Worm (Caenorhabditis elegans): Measurements from ENCODE around the gene rbr-2.

The rbr-2 gene

DNA sequence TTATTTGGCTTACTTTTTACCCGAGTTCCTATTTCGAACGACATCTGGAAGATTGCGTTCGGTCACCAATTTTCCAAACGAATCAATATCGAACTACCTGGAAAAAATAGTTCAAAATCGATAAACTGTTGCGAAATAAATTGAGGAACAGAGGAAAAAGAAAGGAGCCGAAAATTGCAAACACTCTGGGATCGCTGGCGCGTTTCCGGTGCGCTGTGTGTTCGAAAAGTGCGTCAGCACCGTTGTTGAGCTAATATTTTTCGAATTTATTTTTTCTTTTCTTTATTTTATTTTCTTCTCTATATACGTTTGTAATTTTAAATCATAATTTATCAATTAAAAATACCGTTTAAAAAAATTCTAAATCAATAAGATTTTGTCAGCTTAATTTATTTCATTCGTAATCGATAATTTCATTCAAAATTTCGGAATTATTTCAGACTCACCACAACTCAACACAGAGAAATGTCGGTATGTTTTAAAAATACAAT, 13.2 kb downstream of the rbr-2 start, which contains the start of the genes dnc-1 and lsm-7 (continued):
- TF ChIP-seq mel-28 (tag; optimal IDR thresholded peaks at IDR 0.05; ENCODE audit: borderline replicate concordance), result no peak
- TF ChIP-seq atf-7 (tag; optimal IDR thresholded peaks at IDR 0.05), result no peak
- peak; percentile 57 for TF ChIP-seq ztf-26 (tag; optimal IDR thresholded peaks at IDR 0.05)
- no peak for TF ChIP-seq hsf-1 (GFP tag; IDR thresholded peaks at IDR 0.05)
- no peak for TF ChIP-seq snpc-1.1 (tag; optimal IDR thresholded peaks at IDR 0.05; ENCODE audit: insufficient read depth)
- TF ChIP-seq somi-1 (GFP tag; optimal IDR thresholded peaks at IDR 0.05), result peak; percentile 52
- no peak for TF ChIP-seq ztf-3 (GFP tag; optimal IDR thresholded peaks at IDR 0.05)
- peak; percentile 5 for TF ChIP-seq madf-10 (tag; optimal IDR thresholded peaks at IDR 0.05)
- TF ChIP-seq hmg-20 (GFP tag; IDR thresholded peaks at IDR 0.05), result no peak
- TF ChIP-seq lin-35 (GFP tag; optimal IDR thresholded peaks at IDR 0.05), result peak in 1 of 3 experiments; percentile 69
- TF ChIP-seq pbrm-1 (GFP tag; IDR thresholded peaks at IDR 0.05), result peak; percentile 64; the same call in 1 of the 2 replicates
- no peak for TF ChIP-seq D2030.7 (GFP tag; IDR thresholded peaks at IDR 0.05)
- TF ChIP-seq dox-1 (GFP tag; IDR thresholded peaks at IDR 0.05), result peak; percentile 85
- no peak for TF ChIP-seq sea-2 (GFP tag; IDR thresholded peaks at IDR 0.05)
- no peak for TF ChIP-seq rec-8 (tag; optimal IDR thresholded peaks at IDR 0.05)
- peak; percentile 96 for TF ChIP-seq attf-5 (GFP tag; optimal IDR thresholded peaks at IDR 0.05)
- TF ChIP-seq mcd-1 (GFP tag; IDR thresholded peaks at IDR 0.05), result peak; percentile 65
- no peak for TF ChIP-seq B0261.1 (tag; optimal IDR thresholded peaks at IDR 0.05)
- TF ChIP-seq F52B5.7 (tag; optimal IDR thresholded peaks at IDR 0.05), result no peak
- peak; percentile 59; the same call in 1 of the 2 replicates for TF ChIP-seq lin-26 (GFP tag; IDR thresholded peaks at IDR 0.05)
- peak; percentile 51 for TF ChIP-seq tbp1 (GFP tag; optimal IDR thresholded peaks at IDR 0.05)
- peak; percentile 94 for TF ChIP-seq ztf-18 (tag; optimal IDR thresholded peaks at IDR 0.05)
- TF ChIP-seq ama-1 (optimal IDR thresholded peaks at IDR 0.05), result no peak
- peak in 1 of 2 experiments; percentile 22 for TF ChIP-seq ama-1 (GFP tag; optimal IDR thresholded peaks at IDR 0.05)
- peak; percentile 53 for TF ChIP-seq ZK185.1 (tag; optimal IDR thresholded peaks at IDR 0.05; ENCODE audit: poor library complexity, severe bottlenecking)
- no peak for TF ChIP-seq ztf-25 (GFP tag; IDR thresholded peaks at IDR 0.05)
- no peak for TF ChIP-seq madf-3 (GFP tag; IDR thresholded peaks at IDR 0.05)
- TF ChIP-seq F33H1.4 (GFP tag; IDR thresholded peaks at IDR 0.05), result peak; percentile 39
- TF ChIP-seq Y67H2A.10 (GFP tag; conservative IDR thresholded peaks at IDR 0.05), result 0 out of 2 replicates have a peak, but pooled peaks have one; percentile 34
- TF ChIP-seq tbx-9 (tag; optimal IDR thresholded peaks at IDR 0.05; ENCODE audit: borderline replicate concordance), result no peak
- peak; percentile 77 for TF ChIP-seq lin-54 (GFP tag; optimal IDR thresholded peaks at IDR 0.05)

DNA sequence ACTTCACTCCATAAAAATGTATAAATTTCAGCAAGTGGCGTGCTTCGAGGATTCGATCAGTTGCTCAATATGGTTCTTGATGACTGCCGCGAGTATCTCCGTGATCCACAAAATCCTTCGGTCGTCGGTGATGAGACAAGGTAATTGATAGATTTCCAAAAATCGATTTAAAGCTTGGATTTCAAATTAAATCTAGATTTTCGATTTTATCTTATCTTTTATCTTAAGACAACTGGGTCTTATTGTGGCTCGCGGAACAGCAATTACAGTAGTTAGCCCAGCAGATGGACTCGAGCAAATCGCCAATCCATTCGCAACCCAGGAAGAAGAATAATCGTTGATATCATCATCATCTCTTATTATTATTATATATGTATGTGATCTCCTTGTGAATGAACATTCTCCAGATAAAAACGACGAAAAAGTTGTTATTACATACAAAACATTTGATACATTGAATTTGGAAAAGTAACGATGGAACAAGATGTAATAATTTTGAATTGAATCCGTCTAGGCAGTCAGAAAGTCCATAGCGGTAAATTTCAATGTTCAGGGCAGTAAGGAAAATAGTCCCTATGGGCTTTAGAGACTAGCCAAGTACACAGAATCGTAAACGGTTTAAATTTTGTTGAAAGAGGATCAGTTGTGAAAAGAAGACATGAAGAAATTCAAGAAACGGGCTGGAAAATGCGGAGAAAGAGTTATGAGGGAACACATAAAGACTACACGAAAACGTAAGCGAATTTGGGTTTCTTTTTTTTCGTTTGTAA, 14.1 kb downstream of the rbr-2 start:
- TF ChIP-seq rec-8 (tag; optimal IDR thresholded peaks at IDR 0.05), result no peak
- TF ChIP-seq Y67H2A.10 (GFP tag; conservative IDR thresholded peaks at IDR 0.05), result 0 out of 2 replicates have a peak, but pooled peaks have one; percentile 27
- TF ChIP-seq Y53G8AR.9 (GFP tag; conservative IDR thresholded peaks at IDR 0.05), result peak; percentile 91
- TF ChIP-seq pha-4 (tag; optimal IDR thresholded peaks at IDR 0.05), result no peak
- TF ChIP-seq snpc-4 (GFP tag; optimal IDR thresholded peaks at IDR 0.05), result no peak
- TF ChIP-seq snpc-4 (tag; optimal IDR thresholded peaks at IDR 0.05), result peak in 2 of 4 experiments; percentile 10 to 11
- peak; percentile 90 for TF ChIP-seq athp-1 (tag; optimal IDR thresholded peaks at IDR 0.05)
- TF ChIP-seq ama-1 (optimal IDR thresholded peaks at IDR 0.05), result peak; percentile 59
- TF ChIP-seq ama-1 (GFP tag; optimal IDR thresholded peaks at IDR 0.05), result peak; percentile 18 to 75
- TF ChIP-seq bed-1 (GFP tag; IDR thresholded peaks at IDR 0.05), result 0 out of 2 replicates have a peak, but pooled peaks have one; percentile 19
- peak; percentile 40; the same call in 1 of the 2 replicates for TF ChIP-seq egl-44 (GFP tag; IDR thresholded peaks at IDR 0.05)
- TF ChIP-seq lin-40 (tag; optimal IDR thresholded peaks at IDR 0.05), result peak; percentile 6
- TF ChIP-seq repo-1 (tag; optimal IDR thresholded peaks at IDR 0.05), result peak; percentile 94
- no peak for TF ChIP-seq snpc-1.1 (tag; optimal IDR thresholded peaks at IDR 0.05; ENCODE audit: insufficient read depth)
- peak; percentile 65 for TF ChIP-seq Y79H2A.3 (GFP tag; conservative IDR thresholded peaks at IDR 0.05)
- peak; percentile 33 for TF ChIP-seq B0035.1 (tag; optimal IDR thresholded peaks at IDR 0.05)
- TF ChIP-seq hrde-1 (tag; optimal IDR thresholded peaks at IDR 0.05; ENCODE audit: borderline replicate concordance), result peak; percentile 49
- TF ChIP-seq F22D6.2 (tag; optimal IDR thresholded peaks at IDR 0.05), result no peak
- no peak for TF ChIP-seq lin-26 (GFP tag; IDR thresholded peaks at IDR 0.05)
- peak; percentile 90 for TF ChIP-seq Y56A3A.18 (GFP tag; IDR thresholded peaks at IDR 0.05)
- peak; percentile 58; the same call in 1 of the 2 replicates for TF ChIP-seq pbrm-1 (GFP tag; IDR thresholded peaks at IDR 0.05)
- peak in 1 of 3 experiments; percentile 39 for TF ChIP-seq lin-35 (GFP tag; optimal IDR thresholded peaks at IDR 0.05)
